Worm (Caenorhabditis elegans): Measurements from ENCODE around the gene flp-10.

Gene flp-10

DNA sequence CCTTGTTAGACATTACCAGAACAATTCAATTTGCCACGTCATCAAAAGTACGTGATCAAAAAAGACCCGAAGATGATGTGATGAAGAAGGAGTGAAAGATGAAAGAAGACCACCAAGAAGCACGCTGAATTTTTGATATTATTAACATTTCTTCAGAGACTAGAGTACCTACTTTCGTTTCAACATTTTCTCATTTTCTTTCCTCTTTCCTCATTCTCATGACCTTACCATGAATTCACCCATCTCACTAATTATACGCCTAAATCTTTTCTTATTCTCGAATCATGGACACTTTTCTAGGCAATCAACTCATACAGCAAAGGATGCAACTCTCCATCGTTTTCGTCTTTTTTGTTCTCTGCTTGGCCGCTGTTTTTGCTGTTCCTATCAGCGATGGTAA lies at the start of gene flp-10:
TSS of gene flp-10 (plus strand) at position 301 of the 400 bp plus-strand sequence.
- TF ChIP-seq him-1 (tag; optimal IDR thresholded peaks at IDR 0.05) (no peak), W03F9.2 (tag; optimal IDR thresholded peaks at IDR 0.05) (no peak), dao-5 (tag; optimal IDR thresholded peaks at IDR 0.05) (no peak)

DNA sequence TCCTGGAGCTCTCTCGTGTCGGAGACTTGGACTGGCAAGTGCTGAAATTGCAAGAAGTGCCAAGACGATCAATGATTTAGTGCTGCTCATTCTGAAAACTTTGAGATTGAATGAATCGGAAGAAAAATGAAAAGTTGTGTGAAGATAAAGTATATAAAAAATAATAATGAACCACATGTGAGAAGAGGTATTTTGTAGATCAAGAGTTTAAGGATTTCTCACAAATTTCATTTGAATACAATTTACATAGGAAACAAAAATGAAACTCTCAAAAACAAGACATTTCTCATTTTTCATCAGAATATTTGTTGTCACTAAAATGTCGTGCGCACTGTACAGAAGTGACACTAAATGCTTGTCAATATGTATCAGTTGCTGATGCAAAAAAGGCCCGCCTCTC lies 46.2 kb upstream of the flp-10 start, which contains the start of gene T14A8.2:
TSS of gene T14A8.2 (minus strand) at position 101 of the 400 bp plus-strand sequence.
- TF ChIP-seq W03F9.2 (tag; optimal IDR thresholded peaks at IDR 0.05), result no peak
- no peak for TF ChIP-seq dao-5 (tag; optimal IDR thresholded peaks at IDR 0.05)
- no peak for TF ChIP-seq him-1 (tag; optimal IDR thresholded peaks at IDR 0.05)

DNA sequence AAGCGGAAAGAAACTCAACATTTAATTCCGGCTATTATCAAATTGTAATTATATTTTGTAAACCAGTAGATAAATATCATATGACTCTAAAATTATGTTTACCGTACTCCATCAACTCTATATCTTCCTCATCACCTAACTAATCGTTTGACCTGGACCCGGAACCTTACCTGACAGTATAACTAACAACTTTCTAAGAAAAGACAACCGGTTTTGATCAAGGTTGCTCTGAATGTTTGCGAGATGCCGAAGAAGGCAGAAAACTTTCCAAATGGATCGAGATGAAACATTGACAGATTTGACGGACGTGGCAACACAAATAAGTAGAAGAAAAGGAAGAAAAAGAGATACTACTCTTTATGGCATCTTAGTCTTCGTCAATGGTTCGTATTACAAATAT lies 44.1 kb upstream of the flp-10 start:
- no peak for TF ChIP-seq dao-5 (tag; optimal IDR thresholded peaks at IDR 0.05)
- no peak for TF ChIP-seq him-1 (tag; optimal IDR thresholded peaks at IDR 0.05)
- TF ChIP-seq W03F9.2 (tag; optimal IDR thresholded peaks at IDR 0.05), result no peak

DNA sequence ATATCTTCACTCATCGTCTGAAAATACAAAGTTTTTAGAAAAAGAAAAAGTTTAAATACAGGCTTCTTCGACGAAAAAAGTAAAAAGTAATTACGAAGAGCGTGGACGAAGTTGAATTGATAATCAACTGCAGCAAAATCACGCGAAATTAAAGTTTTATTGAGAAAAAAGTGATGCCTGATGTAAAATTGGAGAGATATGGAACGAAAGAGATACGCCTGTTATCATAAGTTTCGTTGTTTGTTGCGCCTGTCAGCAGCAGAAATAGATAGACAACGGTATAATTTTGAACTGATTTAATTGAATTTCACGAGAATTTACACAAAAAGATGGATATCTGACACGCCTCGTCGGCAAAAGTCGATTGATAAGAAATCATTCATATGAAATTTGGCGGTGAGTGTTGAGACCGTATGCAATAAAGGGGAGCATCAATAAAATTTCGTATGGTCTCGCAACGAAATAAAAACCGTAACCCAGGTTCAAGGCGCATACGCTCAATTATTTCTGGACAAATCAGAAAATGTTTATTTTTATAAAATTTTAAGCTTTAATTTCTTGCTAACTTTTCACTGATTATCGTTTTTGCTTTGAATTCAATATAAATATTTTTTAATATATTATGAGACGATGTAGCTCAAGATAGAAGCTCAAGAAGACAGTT lies 39.3 kb upstream of the flp-10 start, which contains the start of gene C06A6.4:
TSS of gene C06A6.4 (minus strand) at position 24 of the 664 bp plus-strand sequence.
- TF ChIP-seq him-1 (tag; optimal IDR thresholded peaks at IDR 0.05), result no peak
- TF ChIP-seq dao-5 (tag; optimal IDR thresholded peaks at IDR 0.05), result no peak
- TF ChIP-seq W03F9.2 (tag; optimal IDR thresholded peaks at IDR 0.05), result peak; percentile 61

DNA sequence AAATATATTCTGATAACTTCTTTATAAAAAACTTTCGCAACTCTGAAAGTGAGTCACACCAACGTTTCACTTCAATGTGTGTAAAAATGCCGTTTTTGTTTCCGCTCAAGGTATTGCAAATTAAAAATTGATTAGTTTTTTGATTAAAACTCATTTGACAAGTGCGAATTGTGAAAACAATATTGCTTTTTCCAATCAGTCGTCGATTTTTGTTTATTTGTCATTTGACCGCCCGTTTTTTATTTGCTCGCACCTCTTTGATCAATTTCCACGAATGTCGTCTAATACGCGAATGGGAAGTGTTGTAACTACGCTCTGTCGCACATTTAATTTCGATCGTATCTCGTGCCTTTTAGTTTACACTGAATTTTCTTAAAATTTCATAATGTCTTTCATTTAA lies 38.6 kb upstream of the flp-10 start, which contains the start of gene mvb-12:
TSS of gene mvb-12 (plus strand) at position 375 of the 400 bp plus-strand sequence.
- TF ChIP-seq dao-5 (tag; optimal IDR thresholded peaks at IDR 0.05) (no peak), W03F9.2 (tag; optimal IDR thresholded peaks at IDR 0.05) (no peak), him-1 (tag; optimal IDR thresholded peaks at IDR 0.05) (no peak)

DNA sequence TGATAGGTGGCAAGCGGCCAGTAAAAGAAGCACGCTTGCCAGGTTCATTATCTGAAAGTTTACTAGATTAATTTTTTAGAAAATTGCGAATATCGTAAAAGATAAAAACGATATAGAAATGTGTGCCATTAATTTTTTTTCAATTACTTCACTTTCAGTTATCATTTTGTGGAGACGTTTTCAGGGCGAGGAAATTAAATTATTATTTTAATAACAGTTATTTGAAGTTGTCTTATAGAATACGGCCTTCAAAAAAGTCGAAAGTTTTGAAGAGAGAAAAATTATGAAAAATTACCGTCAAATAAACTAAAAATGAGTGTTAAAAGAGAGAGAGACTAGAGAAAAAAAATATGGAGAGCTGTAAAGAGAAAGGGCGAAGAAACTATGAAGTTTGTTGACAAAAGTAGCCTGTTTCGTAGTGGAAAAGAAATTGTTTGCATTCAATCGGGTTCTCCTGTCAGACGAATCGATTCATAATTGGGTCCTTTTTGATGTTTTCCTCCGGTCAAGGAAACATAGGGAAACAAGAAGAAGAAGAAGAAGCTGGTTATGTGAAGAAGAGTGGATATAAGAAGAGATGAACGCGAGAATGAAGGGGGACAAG lies 34.0 kb upstream of the flp-10 start, which contains the start of gene erp-44.2:
TSS of gene erp-44.2 (minus strand) at position 51 of the 604 bp plus-strand sequence.
- no peak for TF ChIP-seq W03F9.2 (tag; optimal IDR thresholded peaks at IDR 0.05)

DNA sequence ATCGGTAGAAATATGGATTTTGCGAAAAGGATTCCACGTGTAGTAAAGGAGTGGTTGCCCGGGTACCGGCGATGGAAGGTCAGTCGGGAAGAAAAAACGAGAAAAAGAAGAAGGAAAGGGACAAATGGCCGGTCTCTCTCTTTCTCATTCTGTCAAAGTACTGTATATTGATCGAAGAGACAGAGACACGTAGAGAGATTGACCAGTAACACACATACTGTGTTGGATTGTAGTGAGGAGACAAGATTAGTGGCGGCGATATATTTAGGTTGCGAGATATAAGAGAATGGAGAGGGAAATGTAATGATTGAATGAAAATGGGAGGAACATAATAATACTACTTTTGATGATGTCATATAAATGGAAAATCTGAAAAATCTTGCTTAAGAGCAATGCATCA lies 32.7 kb upstream of the flp-10 start:
- no peak for TF ChIP-seq dao-5 (tag; optimal IDR thresholded peaks at IDR 0.05)
- TF ChIP-seq him-1 (tag; optimal IDR thresholded peaks at IDR 0.05), result no peak
- TF ChIP-seq W03F9.2 (tag; optimal IDR thresholded peaks at IDR 0.05), result no peak

DNA sequence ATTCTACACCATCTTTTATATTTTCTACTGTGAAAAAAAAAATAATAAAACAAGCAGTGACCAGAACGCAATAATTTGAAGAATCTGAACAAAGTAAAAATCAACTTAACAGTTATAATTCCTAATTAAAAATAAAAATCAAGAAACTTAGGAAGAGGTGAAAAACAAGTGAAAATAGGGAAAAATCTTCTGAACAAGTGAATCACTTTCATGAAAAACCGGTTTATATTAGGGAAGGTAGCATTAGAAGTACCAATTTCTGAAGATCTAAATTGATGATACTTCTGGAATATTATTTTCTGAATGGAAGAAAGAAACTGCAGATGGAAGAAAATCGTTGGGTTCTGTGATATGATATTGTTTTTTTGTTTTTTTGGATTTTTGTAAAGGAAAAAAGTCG lies 32.2 kb upstream of the flp-10 start:
- TF ChIP-seq W03F9.2 (tag; optimal IDR thresholded peaks at IDR 0.05) (no peak), him-1 (tag; optimal IDR thresholded peaks at IDR 0.05) (no peak), dao-5 (tag; optimal IDR thresholded peaks at IDR 0.05) (no peak)

DNA sequence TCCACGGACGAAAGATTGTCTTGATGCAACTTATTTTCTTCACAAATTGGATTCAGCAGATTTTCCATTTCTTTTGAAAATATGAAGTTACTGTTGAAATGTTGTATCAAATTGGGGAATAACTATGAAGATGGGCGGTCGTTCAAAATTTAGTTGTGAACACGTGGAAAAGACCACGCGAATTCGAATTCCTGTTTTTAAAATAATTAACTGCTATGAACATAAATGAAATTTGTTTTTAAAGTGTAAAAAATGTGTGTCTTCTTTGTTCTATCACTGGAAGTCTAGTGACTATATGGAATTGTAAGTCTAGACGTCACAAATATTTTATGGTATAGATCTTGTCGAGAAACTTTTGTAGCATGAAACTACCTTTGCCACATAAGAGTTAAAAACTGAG lies 30.3 kb upstream of the flp-10 start, which contains the start of gene C06A6.7:
TSS of gene C06A6.7 (minus strand) at position 101 of the 400 bp plus-strand sequence.
- TF ChIP-seq W03F9.2 (tag; optimal IDR thresholded peaks at IDR 0.05), result no peak
- no peak for TF ChIP-seq dao-5 (tag; optimal IDR thresholded peaks at IDR 0.05)
- no peak for TF ChIP-seq him-1 (tag; optimal IDR thresholded peaks at IDR 0.05)

DNA sequence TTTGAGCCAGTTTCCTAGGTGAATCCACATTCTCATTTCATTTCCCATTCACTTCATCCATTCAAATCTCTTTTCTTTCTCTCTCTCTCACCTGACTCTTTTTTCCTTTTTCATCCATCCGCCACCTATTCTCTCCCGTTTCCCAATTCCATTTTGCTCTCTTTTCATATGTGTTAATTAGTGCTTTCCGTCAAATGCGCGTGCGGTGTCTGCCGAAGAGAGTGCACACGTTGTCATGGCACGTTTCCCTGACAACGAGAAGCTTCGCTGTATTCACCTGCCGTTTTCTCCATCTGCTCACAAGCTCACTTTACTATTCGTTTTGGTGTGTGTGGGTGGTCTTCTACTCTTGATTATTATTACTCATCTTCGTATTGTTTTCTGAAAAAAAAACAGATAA lies 28.8 kb upstream of the flp-10 start:
- TF ChIP-seq him-1 (tag; optimal IDR thresholded peaks at IDR 0.05), result no peak
- TF ChIP-seq dao-5 (tag; optimal IDR thresholded peaks at IDR 0.05), result no peak
- TF ChIP-seq W03F9.2 (tag; optimal IDR thresholded peaks at IDR 0.05), result no peak

DNA sequence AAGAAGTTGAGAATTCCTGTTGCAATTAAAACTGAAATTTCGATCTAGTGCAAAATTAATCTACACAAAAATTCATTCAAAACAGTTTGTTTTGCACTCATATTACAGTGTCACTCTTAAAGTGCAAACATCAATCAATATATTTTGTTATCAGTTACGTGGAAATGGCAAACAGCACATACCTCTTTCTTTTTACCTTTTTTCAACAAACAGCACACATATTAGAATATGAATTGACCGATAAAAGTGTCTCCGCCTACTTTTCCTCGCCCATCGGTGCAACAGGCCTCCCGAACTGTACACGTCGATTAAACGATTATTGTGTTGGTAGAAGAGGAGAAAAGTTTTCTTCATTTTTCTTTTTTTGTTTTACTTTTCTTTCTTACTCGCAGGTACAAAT lies 27.5 kb upstream of the flp-10 start:
- TF ChIP-seq him-1 (tag; optimal IDR thresholded peaks at IDR 0.05) (no peak), dao-5 (tag; optimal IDR thresholded peaks at IDR 0.05) (no peak), W03F9.2 (tag; optimal IDR thresholded peaks at IDR 0.05) (no peak)

DNA sequence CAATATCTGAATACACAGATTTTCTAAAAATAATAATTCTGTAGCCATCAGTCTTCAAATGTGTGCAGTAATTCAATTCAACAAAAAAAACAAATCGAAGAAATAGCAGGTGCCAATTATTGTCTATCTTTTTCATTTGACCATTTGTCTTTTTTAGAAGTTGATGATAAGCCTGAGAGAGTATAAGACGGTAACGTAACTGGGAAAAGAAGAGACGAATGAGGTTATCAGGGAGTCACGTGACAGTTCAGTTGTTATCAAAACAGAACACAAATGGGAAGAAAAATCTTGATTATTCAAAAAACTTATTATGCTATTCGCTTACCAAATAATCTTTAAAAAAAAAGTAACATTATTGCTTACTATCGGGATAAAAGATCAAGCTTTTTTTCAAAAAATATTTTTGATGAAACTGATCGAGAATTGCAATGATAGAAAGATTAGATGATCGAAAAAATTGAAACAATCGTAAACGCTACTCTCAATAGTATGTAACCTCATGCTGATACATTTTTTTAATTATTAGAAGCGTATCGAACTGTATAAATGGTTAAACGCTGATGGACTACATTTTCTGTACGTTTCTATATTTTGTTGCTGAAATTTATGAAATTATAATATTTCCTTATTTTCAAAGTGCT lies 24.3 kb upstream of the flp-10 start:
- TF ChIP-seq him-1 (tag; optimal IDR thresholded peaks at IDR 0.05) (no peak), W03F9.2 (tag; optimal IDR thresholded peaks at IDR 0.05) (peak; percentile 26)

DNA sequence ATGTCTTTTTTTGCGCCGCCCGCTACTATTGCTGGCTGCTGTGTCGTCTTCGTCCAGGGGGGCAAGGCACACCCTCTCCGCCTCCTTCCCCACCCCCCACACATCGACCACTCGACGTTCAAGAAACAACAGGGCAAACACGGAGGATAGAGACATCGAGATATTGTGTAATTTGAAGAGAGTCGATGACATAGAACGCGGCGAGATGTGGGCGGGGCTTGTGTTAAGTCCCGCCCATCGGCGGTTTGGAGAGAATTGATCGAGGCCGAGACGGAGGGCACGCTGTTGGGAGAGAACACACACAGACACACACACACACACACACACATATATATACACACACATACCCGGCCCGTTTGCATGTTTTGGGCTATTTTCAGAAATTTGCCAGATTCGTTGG lies 23.1 kb upstream of the flp-10 start:
- TF ChIP-seq him-1 (tag; optimal IDR thresholded peaks at IDR 0.05) (peak; percentile 71), W03F9.2 (tag; optimal IDR thresholded peaks at IDR 0.05) (peak; percentile 5), dao-5 (tag; optimal IDR thresholded peaks at IDR 0.05) (peak; percentile 69)

DNA sequence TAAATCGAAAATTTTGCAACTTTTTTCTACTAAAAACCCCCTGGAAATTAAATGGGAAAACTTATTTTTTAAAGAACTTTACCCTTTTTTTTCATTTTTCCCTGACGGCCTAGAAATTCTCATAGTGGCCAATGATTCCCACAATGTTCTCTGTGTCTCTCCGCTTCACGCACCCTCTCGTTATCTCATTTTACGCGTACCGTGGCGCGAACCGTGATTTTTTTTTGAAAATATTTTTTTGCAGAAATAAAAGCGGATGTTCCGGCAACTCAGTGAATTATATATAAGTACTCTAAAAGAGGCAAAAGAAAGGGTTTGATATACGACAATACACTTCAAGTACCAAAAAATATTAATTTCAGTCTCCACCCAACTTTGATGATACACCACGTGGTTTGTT lies 22.3 kb upstream of the flp-10 start, which contains the start of gene C06A6.2:
TSS of gene C06A6.2 (plus strand) at position 237 of the 400 bp plus-strand sequence.
- TF ChIP-seq W03F9.2 (tag; optimal IDR thresholded peaks at IDR 0.05), result no peak
- no peak for TF ChIP-seq him-1 (tag; optimal IDR thresholded peaks at IDR 0.05)
- TF ChIP-seq dao-5 (tag; optimal IDR thresholded peaks at IDR 0.05), result no peak
